Worm (Caenorhabditis elegans): ENCODE measurements around the gene plk-3.

Gene plk-3

ce11 chrIV:7428998-7429397 lies 44.0 kb downstream of the plk-3 start:
- TF ChIP-seq unc-62 (GFP tag; optimal IDR thresholded peaks at IDR 0.05) = peak; percentile 61
- peak; percentile 86 for TF ChIP-seq hlh-1 (tag; optimal IDR thresholded peaks at IDR 0.05)
- no peak for TF ChIP-seq bed-3 (GFP tag; optimal IDR thresholded peaks at IDR 0.05)
- peak; percentile 57 for TF ChIP-seq unc-120 (tag; optimal IDR thresholded peaks at IDR 0.05; ENCODE audit: poor library complexity, severe bottlenecking)

DNA sequence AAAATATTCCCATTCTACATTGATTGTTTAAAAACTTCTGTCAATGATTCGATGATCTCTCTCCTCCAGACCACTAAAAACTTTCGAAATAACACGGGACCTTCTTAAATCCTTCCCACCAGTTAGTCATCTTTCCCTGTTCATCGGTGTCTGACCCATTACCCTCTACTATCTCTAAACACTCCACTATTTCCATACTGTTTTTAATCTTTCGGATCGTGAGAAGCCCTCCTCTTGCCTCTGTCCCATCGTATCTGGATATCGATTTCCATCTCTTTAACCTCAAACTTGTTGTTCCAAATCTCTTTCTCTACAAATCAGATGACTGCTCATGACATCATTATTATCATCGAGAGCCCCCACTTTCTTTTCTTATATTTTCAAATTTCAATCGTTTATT lies 44.7 kb downstream of the plk-3 start:
- TF ChIP-seq sem-2 (GFP tag; optimal IDR thresholded peaks at IDR 0.05) (no peak), ztf-11 (tag; optimal IDR thresholded peaks at IDR 0.05) (no peak), blmp-1 (tag; optimal IDR thresholded peaks at IDR 0.05) (no peak)

ce11 chrIV:7426055-7426454 lies 47.0 kb downstream of the plk-3 start:
- TF ChIP-seq unc-62 (GFP tag; optimal IDR thresholded peaks at IDR 0.05) (peak; percentile 83), unc-120 (tag; optimal IDR thresholded peaks at IDR 0.05; ENCODE audit: poor library complexity, severe bottlenecking) (peak; percentile 92), elt-1 (tag; optimal IDR thresholded peaks at IDR 0.05; ENCODE audit: borderline replicate concordance, insufficient read depth) (no peak), hlh-1 (tag; optimal IDR thresholded peaks at IDR 0.05) (peak; percentile 99)

ce11 chrIV:7424198-7424597 lies 48.8 kb downstream of the plk-3 start, which contains the start of gene unc-82:
Gene unc-82 (plus strand): TSS chrIV:7424498.
- TF ChIP-seq sem-2 (GFP tag; optimal IDR thresholded peaks at IDR 0.05) = no peak
- no peak for TF ChIP-seq snpc-4 (tag; optimal IDR thresholded peaks at IDR 0.05)
- no peak for TF ChIP-seq ztf-11 (tag; optimal IDR thresholded peaks at IDR 0.05)
- no peak for TF ChIP-seq nhr-76 (tag; optimal IDR thresholded peaks at IDR 0.05)
- no peak for TF ChIP-seq zip-8 (tag; optimal IDR thresholded peaks at IDR 0.05)
- TF ChIP-seq ceh-83 (GFP tag; optimal IDR thresholded peaks at IDR 0.05) = no peak
- no peak for TF ChIP-seq unc-62 (GFP tag; optimal IDR thresholded peaks at IDR 0.05)
- no peak for TF ChIP-seq lin-32 (GFP tag; optimal IDR thresholded peaks at IDR 0.05)
- TF ChIP-seq nhr-12 (tag; optimal IDR thresholded peaks at IDR 0.05) = no peak
- no peak for TF ChIP-seq M03D4.4 (tag; optimal IDR thresholded peaks at IDR 0.05)
- no peak for TF ChIP-seq sptf-1 (tag; optimal IDR thresholded peaks at IDR 0.05)
- TF ChIP-seq ham-2 (GFP tag; optimal IDR thresholded peaks at IDR 0.05) = no peak
- TF ChIP-seq lin-13 (tag; optimal IDR thresholded peaks at IDR 0.05) = no peak
- no peak for TF ChIP-seq hlh-1 (tag; optimal IDR thresholded peaks at IDR 0.05)
- TF ChIP-seq tbx-8 (GFP tag; optimal IDR thresholded peaks at IDR 0.05) = no peak
- TF ChIP-seq elt-1 (tag; optimal IDR thresholded peaks at IDR 0.05; ENCODE audit: borderline replicate concordance, insufficient read depth) = no peak
- no peak for TF ChIP-seq ceh-39 (tag; optimal IDR thresholded peaks at IDR 0.05)
- TF ChIP-seq nhr-237 (tag; optimal IDR thresholded peaks at IDR 0.05) = no peak

ce11 chrIV:7420913-7421312 lies 52.1 kb downstream of the plk-3 start, which contains the start of gene srtx-1:
Gene srtx-1 (plus strand): TSS chrIV:7421213.
- no peak for TF ChIP-seq lsy-2 (tag; optimal IDR thresholded peaks at IDR 0.05)
- no peak for TF ChIP-seq unc-62 (GFP tag; optimal IDR thresholded peaks at IDR 0.05)
- no peak for TF ChIP-seq blmp-1 (tag; optimal IDR thresholded peaks at IDR 0.05)
- TF ChIP-seq ceh-83 (GFP tag; optimal IDR thresholded peaks at IDR 0.05) = no peak
- TF ChIP-seq tbx-8 (GFP tag; optimal IDR thresholded peaks at IDR 0.05) = no peak
- TF ChIP-seq lin-13 (tag; optimal IDR thresholded peaks at IDR 0.05) = no peak
